Fruit fly (Drosophila melanogaster) whole organism, embryonic: ENCODE measurements around the gene Pex10.

Source experiments
- Atf-2 ChIP-seq: fragments of 200-800 bp; sonication (Bioruptor generic); optimal IDR thresholded peaks from 2 replicates; lab custom pipeline; 2016; ENCODE audit warnings: missing biosample characterization, missing genetic modification characterization
- BtbVII ChIP-seq: fragments of 200-800 bp; sonication (Bioruptor generic); optimal IDR thresholded peaks from 3 replicates; lab custom pipeline; 2017; ENCODE audit warnings: missing biosample characterization, mild to moderate bottlenecking, missing genetic modification characterization
- CG11398 ChIP-seq: fragments of 200-800 bp; sonication (Bioruptor generic); optimal IDR thresholded peaks from 2 replicates; lab custom pipeline; 2016; ENCODE audit warnings: missing biosample characterization, missing genetic modification characterization
- CG14667 ChIP-seq: fragments of 200-800 bp; sonication (Bioruptor generic); IDR thresholded peaks from 2 replicates; pipeline ENCODE4 v1.3.6; 2022; ENCODE audit warnings: missing biosample characterization, missing genetic modification characterization
- CG17328 ChIP-seq: fragments of 200-800 bp; sonication (Bioruptor generic); IDR thresholded peaks from 2 replicates; pipeline ENCODE4 v1.3.6; 2022; ENCODE audit warnings: missing biosample characterization, missing genetic modification characterization
- CG18011 ChIP-seq: fragments of 200-800 bp; sonication (Bioruptor generic); optimal IDR thresholded peaks from 2 replicates; lab custom pipeline; 2017; ENCODE audit warnings: missing biosample characterization, missing genetic modification characterization, mild to moderate bottlenecking, moderate library complexity, missing genotype
- CG30403 ChIP-seq: fragments of 200-800 bp; sonication (Bioruptor generic); optimal IDR thresholded peaks from 3 replicates; lab custom pipeline; 2016; ENCODE audit warnings: missing biosample characterization, missing genetic modification characterization
- CG33557 ChIP-seq: fragments of 200-800 bp; sonication (Bioruptor generic); optimal IDR thresholded peaks from 2 replicates; lab custom pipeline; 2019; ENCODE audit warnings: missing biosample characterization, mild to moderate bottlenecking, missing genetic modification characterization, moderate library complexity
- CG4424 ChIP-seq: fragments of 200-800 bp; sonication (Bioruptor generic); optimal IDR thresholded peaks from 3 replicates; lab custom pipeline; 2016; ENCODE audit warnings: missing biosample characterization, missing genetic modification characterization
- CG5180 ChIP-seq: fragments of 200-800 bp; sonication (Bioruptor generic); optimal IDR thresholded peaks from 3 replicates; lab custom pipeline; 2017; ENCODE audit warnings: missing biosample characterization, missing genetic modification characterization, mild to moderate bottlenecking, moderate library complexity, missing genetic modification reagents
- CG6689 ChIP-seq: fragments of 200-800 bp; sonication (Bioruptor generic); IDR thresholded peaks from 2 replicates; pipeline ENCODE4 v1.3.6; 2022; ENCODE audit warnings: missing biosample characterization, missing genetic modification characterization
- CG7556 ChIP-seq: fragments of 200-800 bp; sonication (Bioruptor generic); optimal IDR thresholded peaks from 2 replicates; lab custom pipeline; 2017; ENCODE audit warnings: missing biosample characterization, mild to moderate bottlenecking, missing genetic modification characterization
- CG7745 ChIP-seq: fragments of 200-800 bp; sonication (Bioruptor generic); optimal IDR thresholded peaks from 2 replicates; lab custom pipeline; 2018; ENCODE audit warnings: missing biosample characterization, mild to moderate bottlenecking, missing genetic modification characterization, moderate library complexity
- CG7786 ChIP-seq: fragments of 200-800 bp; sonication (Bioruptor generic); optimal IDR thresholded peaks from 2 replicates; lab custom pipeline; 2016; ENCODE audit warnings: missing biosample characterization, missing genetic modification characterization
- CG8924 ChIP-seq: fragments of 200-800 bp; optimal IDR thresholded peaks from 3 replicates; lab custom pipeline; 2019; ENCODE audit warnings: missing biosample characterization, mild to moderate bottlenecking, missing genetic modification characterization, moderate library complexity
- CG8944 ChIP-seq: fragments of 200-800 bp; sonication (Bioruptor generic); optimal IDR thresholded peaks from 3 replicates; lab custom pipeline; 2016; ENCODE audit warnings: missing biosample characterization, missing genetic modification characterization
- CG9727 ChIP-seq: fragments of 200-800 bp; sonication (Bioruptor generic); optimal IDR thresholded peaks from 3 replicates; lab custom pipeline; 2017; ENCODE audit warnings: missing biosample characterization, mild to moderate bottlenecking, missing genetic modification characterization
- D19A ChIP-seq: fragments of 200-800 bp; optimal IDR thresholded peaks from 3 replicates; lab custom pipeline; 2019; ENCODE audit warnings: missing biosample characterization, mild to moderate bottlenecking, missing genetic modification characterization, moderate library complexity
- Eip74EF ChIP-seq, 2 experiments: fragments of 200-800 bp in 1 of 2; fragments of >200 bp in 1 of 2; sonication (Bioruptor generic) in 1 of 2; optimal IDR thresholded peaks; 2 replicates each; lab custom pipeline; 2017 to 2019; ENCODE audit warnings: missing biosample characterization in 2 of 2, missing genetic modification characterization in 2 of 2, mild to moderate bottlenecking in 1 of 2, moderate library complexity in 1 of 2
- Fer1 ChIP-seq: fragments of 200-800 bp; sonication (Bioruptor generic); optimal IDR thresholded peaks from 2 replicates; lab custom pipeline; 2017; ENCODE audit warnings: missing biosample characterization, mild to moderate bottlenecking, missing genetic modification characterization
- Fer3 ChIP-seq: fragments of 200-800 bp; sonication (Bioruptor generic); optimal IDR thresholded peaks from 2 replicates; lab custom pipeline; 2018; ENCODE audit warnings: missing biosample characterization, mild to moderate bottlenecking, missing genetic modification characterization, moderate library complexity
- HLHmδ ChIP-seq: fragments of 200-800 bp; sonication (Bioruptor generic); optimal IDR thresholded peaks from 2 replicates; lab custom pipeline; 2018; ENCODE audit warnings: missing biosample characterization, mild to moderate bottlenecking, missing genetic modification characterization, moderate library complexity
- Kr ChIP-seq: fragments of 200-800 bp; sonication (Bioruptor generic); optimal IDR thresholded peaks from 2 replicates; lab custom pipeline; 2017; ENCODE audit warnings: missing biosample characterization, mild to moderate bottlenecking, missing genetic modification characterization
- Mes4 ChIP-seq: fragments of 200-800 bp; sonication (Bioruptor generic); optimal IDR thresholded peaks from 2 replicates; lab custom pipeline; 2016; ENCODE audit warnings: missing biosample characterization, missing genetic modification characterization
- NFAT ChIP-seq: fragments of 200-800 bp; sonication (Bioruptor generic); IDR thresholded peaks from 2 replicates; pipeline ENCODE4 v1.3.6; 2022; ENCODE audit warnings: missing biosample characterization, missing genetic modification characterization
- Nf-YC ChIP-seq: fragments of 200-800 bp; optimal IDR thresholded peaks from 3 replicates; lab custom pipeline; 2019; ENCODE audit warnings: missing biosample characterization, mild to moderate bottlenecking, missing genetic modification characterization, moderate library complexity
- NfI ChIP-seq: fragments of 200-800 bp; sonication (Bioruptor generic); optimal IDR thresholded peaks from 3 replicates; lab custom pipeline; 2018; ENCODE audit warnings: missing biosample characterization, mild to moderate bottlenecking, missing genetic modification characterization, moderate library complexity
- Optix ChIP-seq: fragments of 200-800 bp; sonication (Bioruptor generic); IDR thresholded peaks from 3 replicates; pipeline ENCODE4 v1.3.6; 2022; ENCODE audit warnings: missing biosample characterization, missing genetic modification characterization
- abd-A ChIP-seq: fragments of 200-800 bp; sonication (Bioruptor generic); optimal IDR thresholded peaks from 3 replicates; lab custom pipeline; 2019; ENCODE audit warnings: missing biosample characterization, mild to moderate bottlenecking, missing genetic modification characterization, moderate library complexity
- dmrt99B ChIP-seq: fragments of 200-800 bp; sonication (Bioruptor generic); optimal IDR thresholded peaks from 2 replicates; lab custom pipeline; 2018; ENCODE audit warnings: missing biosample characterization, mild to moderate bottlenecking, missing genetic modification characterization, moderate library complexity
- emc ChIP-seq: fragments of 200-800 bp; sonication (Bioruptor generic); optimal IDR thresholded peaks from 2 replicates; lab custom pipeline; 2016; ENCODE audit warnings: missing biosample characterization, missing genetic modification characterization
- eyg ChIP-seq: fragments of 200-800 bp; sonication (Bioruptor generic); optimal IDR thresholded peaks from 3 replicates; lab custom pipeline; 2016; ENCODE audit warnings: missing biosample characterization, missing genetic modification characterization
- fu2 ChIP-seq: fragments of 200-800 bp; sonication (Bioruptor generic); optimal IDR thresholded peaks from 2 replicates; lab custom pipeline; 2016; ENCODE audit warnings: missing biosample characterization, missing genetic modification characterization
- ham ChIP-seq: fragments of 200-800 bp; sonication (Bioruptor generic); IDR thresholded peaks from 2 replicates; pipeline ENCODE4 v1.3.6; 2022; ENCODE audit warnings: missing biosample characterization, missing genetic modification characterization
- jigr1 ChIP-seq: fragments of 200-800 bp; sonication (Bioruptor generic); IDR thresholded peaks from 3 replicates; pipeline ENCODE4 v1.3.6; 2022; ENCODE audit warnings: missing biosample characterization, missing genetic modification characterization
- lab ChIP-seq: fragments of 200-800 bp; sonication (Bioruptor generic); optimal IDR thresholded peaks from 3 replicates; lab custom pipeline; 2017; ENCODE audit warnings: missing biosample characterization, missing genetic modification characterization, mild to moderate bottlenecking, moderate library complexity, missing genetic modification reagents
- lov ChIP-seq, 2 experiments: fragments of 200-800 bp in 1 of 2; fragments of >200 bp in 1 of 2; sonication (Bioruptor generic) in 1 of 2; IDR thresholded peaks in 1 of 2; optimal IDR thresholded peaks in 1 of 2; 2 replicates in 1 of 2; 3 replicates in 1 of 2; pipeline versions ENCODE4 v1.3.6 to Lab custom; 2017 to 2022; ENCODE audit warnings: missing biosample characterization in 1 of 2, missing genetic modification characterization in 1 of 2
- otp ChIP-seq: fragments of 200-800 bp; sonication (Bioruptor generic); IDR thresholded peaks from 3 replicates; pipeline ENCODE4, ENCODE4 v1.3.6; 2022; ENCODE audit warnings: missing biosample characterization, missing genetic modification characterization
- pb ChIP-seq: fragments of 200-800 bp; sonication (Bioruptor generic); optimal IDR thresholded peaks from 3 replicates; lab custom pipeline; 2016; ENCODE audit warnings: missing biosample characterization, missing genetic modification characterization
- pfk ChIP-seq: fragments of 200-800 bp; sonication (Bioruptor generic); optimal IDR thresholded peaks from 2 replicates; lab custom pipeline; 2018; ENCODE audit warnings: missing biosample characterization, mild to moderate bottlenecking, missing genetic modification characterization, moderate library complexity
- pho ChIP-seq: fragments of 200-800 bp; sonication (Bioruptor generic); optimal IDR thresholded peaks from 2 replicates; lab custom pipeline; 2016; ENCODE audit warnings: missing biosample characterization, missing genetic modification characterization
- phol ChIP-seq: fragments of 200-800 bp; sonication (Bioruptor generic); optimal IDR thresholded peaks from 3 replicates; lab custom pipeline; 2018; ENCODE audit warnings: missing biosample characterization, mild to moderate bottlenecking, missing genetic modification characterization, moderate library complexity
- repo ChIP-seq: fragments of 200-800 bp; sonication (Bioruptor generic); optimal IDR thresholded peaks from 2 replicates; lab custom pipeline; 2016; ENCODE audit warnings: missing biosample characterization, missing genetic modification characterization
- row ChIP-seq: fragments of 200-800 bp; sonication (Bioruptor generic); IDR thresholded peaks from 3 replicates; pipeline ENCODE4 v1.3.6; 2022; ENCODE audit warnings: missing biosample characterization, missing genetic modification characterization
- sisA ChIP-seq: fragments of 200-800 bp; sonication (Bioruptor generic); IDR thresholded peaks from 2 replicates; pipeline ENCODE4 v1.3.6; 2022; ENCODE audit warnings: missing biosample characterization, missing genetic modification characterization
- so ChIP-seq: fragments of 200-800 bp; sonication (Bioruptor generic); IDR thresholded peaks from 3 replicates; pipeline ENCODE4 v1.3.6; 2022; ENCODE audit warnings: missing biosample characterization, missing genetic modification characterization
- zen ChIP-seq: fragments of 200-800 bp; sonication (Bioruptor generic); optimal IDR thresholded peaks from 3 replicates; lab custom pipeline; 2018; ENCODE audit warnings: missing biosample characterization, mild to moderate bottlenecking, missing genetic modification characterization, moderate library complexity
- zfh1 ChIP-seq: fragments of 200-800 bp; sonication (Bioruptor generic); IDR thresholded peaks from 3 replicates; pipeline ENCODE4 v1.3.6; 2022; ENCODE audit warnings: missing biosample characterization, missing genetic modification characterization

The Pex10 gene

DNA sequence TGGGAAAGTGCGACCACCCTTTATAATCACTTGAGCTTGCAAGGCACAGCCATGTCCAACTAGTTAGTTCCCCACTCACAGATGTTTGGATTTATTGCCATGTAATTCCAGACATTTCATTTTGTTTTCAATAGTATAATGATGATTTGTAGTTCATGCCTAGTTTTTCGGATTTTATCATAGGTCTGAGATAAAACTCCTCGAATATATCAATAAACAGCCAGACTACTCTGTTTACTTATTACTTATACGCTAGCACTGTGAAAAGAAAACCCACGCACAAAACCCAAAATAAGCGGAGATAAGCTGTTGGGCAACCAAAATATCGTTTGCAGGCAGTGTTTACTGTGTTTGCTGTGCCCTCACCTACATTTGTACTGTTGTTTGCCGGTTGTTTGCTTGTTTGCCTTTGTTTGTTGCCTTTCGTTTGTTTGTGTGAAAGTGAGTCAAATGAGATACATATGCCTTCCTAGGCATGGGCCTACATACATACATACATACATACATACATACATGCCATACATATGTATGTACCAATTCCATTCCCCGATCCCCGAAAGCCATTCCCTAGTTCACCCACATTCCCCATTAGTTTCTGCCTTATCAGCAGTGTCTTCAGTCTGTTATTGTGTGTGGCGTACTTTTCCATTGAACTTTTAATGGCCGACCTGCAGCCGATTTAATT, 21.3 kb downstream of the Pex10 start (continued):
- TF ChIP-seq CG7745 (tag; lab: Kevin White, UChicago) (peak; percentile 79), D19A (peak; percentile 71), Nf-YC (tag; lab: Kevin White, UChicago) (no peak), Atf-2 (peak; percentile 52), CG9727 (GFP tag; lab: Kevin White, UChicago) (peak; percentile 85), Kr (peak; percentile 93), sisA (GFP tag; lab: Robert Waterston, UW) (peak; percentile 64), CG8924 (tag; lab: Kevin White, UChicago) (peak; percentile 78), CG7786 (GFP tag; lab: Kevin White, UChicago) (peak; percentile 46), zen (tag; lab: Kevin White, UChicago) (peak; percentile 83), CG7556 (GFP tag; lab: Kevin White, UChicago) (peak; percentile 72), so (GFP tag; lab: Robert Waterston, UW) (0 out of 3 replicates have a peak, but pooled peaks have one; percentile 49), NFAT (GFP tag; lab: Robert Waterston, UW) (peak; percentile 67), repo (GFP tag; lab: Kevin White, UChicago) (peak; percentile 37), fu2 (GFP tag; lab: Kevin White, UChicago) (no peak), otp (GFP tag; lab: Robert Waterston, UW) (peak; percentile 75; the same call in 2 of the 3 replicates), pho (GFP tag; lab: Kevin White, UChicago) (peak; percentile 31), HLHmδ (peak; percentile 95), CG33557 (GFP tag; lab: Kevin White, UChicago) (peak; percentile 88), NfI (GFP tag; lab: Kevin White, UChicago) (peak; percentile 47), CG18011 (GFP tag; lab: Kevin White, UChicago) (peak; percentile 36), CG30403 (peak; percentile 36), dmrt99B (tag; lab: Kevin White, UChicago) (peak; percentile 82), abd-A (tag; lab: Kevin White, UChicago) (peak; percentile 79), BtbVII (peak; percentile 53), CG14667 (GFP tag; lab: Robert Waterston, UW) (0 out of 2 replicates have a peak, but pooled peaks have one; percentile 12), Eip74EF (GFP tag; optimal IDR thresholded peaks at IDR 0.05; lab: Kevin White, UChicago) (peak in 1 of 2 experiments; percentile 32), CG8944 (GFP tag; lab: Kevin White, UChicago) (peak; percentile 50), pb (GFP tag; lab: Kevin White, UChicago) (peak; percentile 69), Mes4 (GFP tag; lab: Kevin White, UChicago) (peak; percentile 76), Fer1 (GFP tag; lab: Kevin White, UChicago) (peak; percentile 78), CG5180 (GFP tag; lab: Kevin White, UChicago) (peak; percentile 74), emc (no peak), CG6689 (GFP tag; lab: Robert Waterston, UW) (peak; percentile 61), jigr1 (GFP tag; lab: Robert Waterston, UW) (0 out of 3 replicates have a peak, but pooled peaks have one; percentile 30), zfh1 (GFP tag; lab: Robert Waterston, UW) (peak; percentile 28), eyg (GFP tag; lab: Kevin White, UChicago) (peak; percentile 64), Optix (peak; percentile 73; the same call in 1 of the 3 replicates), CG4424 (GFP tag; lab: Kevin White, UChicago) (peak; percentile 49), CG17328 (GFP tag; lab: Robert Waterston, UW) (peak; percentile 70; the same call in 1 of the 2 replicates), pfk (peak; percentile 48), lov (optimal IDR thresholded peaks at IDR 0.05; lab: Kevin White, UChicago) (no peak), lov (GFP tag; IDR thresholded peaks at IDR 0.05; lab: Robert Waterston, UW) (peak; percentile 86; the same call in 2 of the 3 replicates), CG11398 (GFP tag; lab: Kevin White, UChicago) (peak; percentile 75), ham (no peak), row (GFP tag; lab: Robert Waterston, UW) (peak; percentile 65), Fer3 (tag; lab: Kevin White, UChicago) (peak; percentile 61), lab (GFP tag; lab: Kevin White, UChicago) (peak; percentile 70), phol (peak; percentile 52)
